Worm (Caenorhabditis elegans): Measurements from ENCODE around the gene lec-3.

- TF ChIP-seq snpc-4 (tag; optimal IDR thresholded peaks at IDR 0.05) (no peak), nhr-237 (tag; optimal IDR thresholded peaks at IDR 0.05) (no peak), mab-5 (tag; optimal IDR thresholded peaks at IDR 0.05) (no peak)
These were observed 15.9 kb upstream of the lec-3 start, which contains the start of gene aakg-5 for ce11 chrII:9974967-9975366.

All from whole organism, mixed stage, embryonic.